Fruit fly (Drosophila melanogaster) whole organism, embryonic: ENCODE data around the gene MED27.

ENCODE experiments used
- Aef1 ChIP-seq: fragments of 200-800 bp; sonication (Bioruptor generic); IDR thresholded peaks from 3 replicates; pipeline ENCODE4 v1.3.6; 2022; ENCODE audit warnings: missing biosample characterization, missing genetic modification characterization
- B-H1 ChIP-seq: fragments of 200-800 bp; sonication (Bioruptor generic); IDR thresholded peaks from 3 replicates; pipeline ENCODE4 v1.3.6; 2022; ENCODE audit warnings: missing biosample characterization, missing genetic modification characterization
- BtbVII ChIP-seq: fragments of 200-800 bp; sonication (Bioruptor generic); optimal IDR thresholded peaks from 3 replicates; lab custom pipeline; 2017; ENCODE audit warnings: missing biosample characterization, mild to moderate bottlenecking, missing genetic modification characterization
- CG10321 ChIP-seq: fragments of 200-800 bp; sonication (Bioruptor generic); IDR thresholded peaks from 2 replicates; pipeline ENCODE4 v1.3.6; 2022; ENCODE audit warnings: missing biosample characterization, missing genetic modification characterization
- CG12236 ChIP-seq: fragments of 200-800 bp; sonication (Bioruptor generic); optimal IDR thresholded peaks from 2 replicates; lab custom pipeline; 2016; ENCODE audit warnings: missing biosample characterization, missing genetic modification characterization
- CG1233 ChIP-seq: fragments of 200-800 bp; sonication (Bioruptor generic); optimal IDR thresholded peaks from 4 replicates; lab custom pipeline; 2018; ENCODE audit warnings: missing biosample characterization, mild to moderate bottlenecking, missing genetic modification characterization
- CG13624 ChIP-seq: fragments of 200-800 bp; sonication (Bioruptor generic); optimal IDR thresholded peaks from 2 replicates; lab custom pipeline; 2016; ENCODE audit warnings: missing biosample characterization, missing genetic modification characterization
- CG13894 ChIP-seq: fragments of 200-800 bp; sonication (Bioruptor generic); optimal IDR thresholded peaks from 3 replicates; lab custom pipeline; 2018; ENCODE audit warnings: missing biosample characterization, mild to moderate bottlenecking, missing genetic modification characterization, moderate library complexity
- CG1792 ChIP-seq: fragments of 200-800 bp; sonication (Bioruptor generic); optimal IDR thresholded peaks from 2 replicates; lab custom pipeline; 2016; ENCODE audit warnings: missing biosample characterization, missing genetic modification characterization
- CG18011 ChIP-seq: fragments of 200-800 bp; sonication (Bioruptor generic); optimal IDR thresholded peaks from 2 replicates; lab custom pipeline; 2017; ENCODE audit warnings: missing biosample characterization, missing genetic modification characterization, mild to moderate bottlenecking, moderate library complexity, missing genotype
- CG18476 ChIP-seq: fragments of 200-800 bp; sonication (Bioruptor generic); optimal IDR thresholded peaks from 2 replicates; lab custom pipeline; 2016; ENCODE audit warnings: missing biosample characterization, mild to moderate bottlenecking, missing genetic modification characterization
- CG2129 ChIP-seq: fragments of 200-800 bp; sonication (Bioruptor generic); IDR thresholded peaks from 2 replicates; pipeline ENCODE4 v1.3.6; 2022; ENCODE audit warnings: missing biosample characterization, missing genetic modification characterization; ENCODE audit not compliant: partially characterized antibody
- CG2202 ChIP-seq: fragments of 200-800 bp; sonication (Bioruptor generic); optimal IDR thresholded peaks from 2 replicates; lab custom pipeline; 2018; ENCODE audit warnings: missing biosample characterization, mild to moderate bottlenecking, missing genetic modification characterization
- CG30020 ChIP-seq: fragments of 200-800 bp; optimal IDR thresholded peaks from 2 replicates; lab custom pipeline; 2019; ENCODE audit warnings: missing biosample characterization, mild to moderate bottlenecking, missing genetic modification characterization, moderate library complexity
- CG4282 ChIP-seq: fragments of 200-800 bp; sonication (Bioruptor generic); optimal IDR thresholded peaks from 2 replicates; lab custom pipeline; 2016; ENCODE audit warnings: missing biosample characterization, missing genetic modification characterization
- CG43689 ChIP-seq: fragments of 200-800 bp; sonication (Bioruptor generic); IDR thresholded peaks from 2 replicates; pipeline ENCODE4 v1.3.6; 2022; ENCODE audit warnings: missing biosample characterization, missing genetic modification characterization
- CG5180 ChIP-seq: fragments of 200-800 bp; sonication (Bioruptor generic); optimal IDR thresholded peaks from 3 replicates; lab custom pipeline; 2017; ENCODE audit warnings: missing biosample characterization, missing genetic modification characterization, mild to moderate bottlenecking, moderate library complexity, missing genetic modification reagents
- CG6765 ChIP-seq: fragments of 200-800 bp; sonication (Bioruptor generic); optimal IDR thresholded peaks from 3 replicates; lab custom pipeline; 2017; ENCODE audit warnings: missing biosample characterization, mild to moderate bottlenecking, missing genetic modification characterization
- CG6813 ChIP-seq: fragments of 200-800 bp; sonication (Bioruptor generic); optimal IDR thresholded peaks from 2 replicates; lab custom pipeline; 2017; ENCODE audit warnings: missing biosample characterization, missing genetic modification characterization, mild to moderate bottlenecking, moderate library complexity, missing genetic modification reagents
- CG7372 ChIP-seq: fragments of 200-800 bp; sonication (Bioruptor generic); IDR thresholded peaks from 2 replicates; pipeline ENCODE4 v1.3.6; 2022; ENCODE audit warnings: missing biosample characterization, missing genetic modification characterization
- D19B ChIP-seq: fragments of 200-800 bp; sonication (Bioruptor generic); optimal IDR thresholded peaks from 2 replicates; lab custom pipeline; 2017; ENCODE audit warnings: missing biosample characterization, mild to moderate bottlenecking, missing genetic modification characterization
- Dll ChIP-seq: fragments of 200-800 bp; sonication (Bioruptor generic); IDR thresholded peaks from 4 replicates; pipeline ENCODE4 v1.3.6; 2022; ENCODE audit warnings: missing biosample characterization, missing genetic modification characterization; ENCODE audit not compliant: partially characterized antibody
- E2f2 ChIP-seq: fragments of 200-800 bp; sonication (Bioruptor generic); IDR thresholded peaks from 2 replicates; pipeline ENCODE4 v1.3.6; 2022; ENCODE audit warnings: missing biosample characterization, missing genetic modification characterization
- Eip74EF ChIP-seq, 2 experiments: fragments of 200-800 bp in 1 of 2; fragments of >200 bp in 1 of 2; sonication (Bioruptor generic) in 1 of 2; optimal IDR thresholded peaks; 2 replicates each; lab custom pipeline; 2017 to 2019; ENCODE audit warnings: missing biosample characterization in 2 of 2, missing genetic modification characterization in 2 of 2, mild to moderate bottlenecking in 1 of 2, moderate library complexity in 1 of 2
- Gsc ChIP-seq: fragments of 200-800 bp; sonication (Bioruptor generic); IDR thresholded peaks from 2 replicates; pipeline ENCODE4 v1.3.6; 2022; ENCODE audit warnings: missing biosample characterization, missing genetic modification characterization
- HLH3B ChIP-seq: fragments of 200-800 bp; sonication (Bioruptor generic); IDR thresholded peaks from 2 replicates; pipeline ENCODE4 v1.3.6; 2022; ENCODE audit warnings: missing biosample characterization, missing genetic modification characterization
- HLH54F ChIP-seq: fragments of 200-800 bp; sonication (Bioruptor generic); optimal IDR thresholded peaks from 3 replicates; lab custom pipeline; 2016; ENCODE audit warnings: missing biosample characterization, missing genetic modification characterization
- Hmr ChIP-seq: fragments of 200-800 bp; sonication (Bioruptor generic); optimal IDR thresholded peaks from 3 replicates; lab custom pipeline; 2017; ENCODE audit warnings: mild to moderate bottlenecking, missing biosample characterization, missing genetic modification reagents, missing genetic modification characterization
- NC2β ChIP-seq: fragments of 200-800 bp; sonication (Bioruptor generic); optimal IDR thresholded peaks from 2 replicates; lab custom pipeline; 2016; ENCODE audit warnings: missing biosample characterization, missing genetic modification characterization
- NFAT ChIP-seq: fragments of 200-800 bp; sonication (Bioruptor generic); IDR thresholded peaks from 2 replicates; pipeline ENCODE4 v1.3.6; 2022; ENCODE audit warnings: missing biosample characterization, missing genetic modification characterization
- NfI ChIP-seq: fragments of 200-800 bp; sonication (Bioruptor generic); optimal IDR thresholded peaks from 3 replicates; lab custom pipeline; 2018; ENCODE audit warnings: missing biosample characterization, mild to moderate bottlenecking, missing genetic modification characterization, moderate library complexity
- Trl ChIP-seq, 3 experiments: fragments of >200 bp in 2 of 3; fragments of 200-800 bp in 1 of 3; sonication (Bioruptor generic) in 1 of 3; optimal IDR thresholded peaks; 2 replicates in 1 of 3; 3 replicates in 2 of 3; lab custom pipeline; 2016 to 2017; ENCODE audit warnings: missing biosample characterization in 1 of 3, missing genetic modification characterization in 1 of 3
- Xrp1 ChIP-seq: fragments of 200-800 bp; sonication (Bioruptor generic); IDR thresholded peaks from 2 replicates; pipeline ENCODE4 v1.3.6; 2022; ENCODE audit warnings: missing biosample characterization, missing genetic modification characterization
- amos ChIP-seq: fragments of 200-800 bp; sonication (Bioruptor generic); IDR thresholded peaks from 2 replicates; pipeline ENCODE4 v1.3.6; 2022; ENCODE audit warnings: missing biosample characterization, missing genetic modification characterization; ENCODE audit not compliant: partially characterized antibody
- bab2 ChIP-seq: fragments of 200-800 bp; sonication (Bioruptor generic); optimal IDR thresholded peaks from 2 replicates; lab custom pipeline; 2016; ENCODE audit warnings: missing biosample characterization, missing genetic modification characterization
- caup ChIP-seq: fragments of 200-800 bp; sonication (Bioruptor generic); optimal IDR thresholded peaks from 3 replicates; lab custom pipeline; 2017; ENCODE audit warnings: missing biosample characterization, mild to moderate bottlenecking, missing genetic modification characterization, moderate library complexity; ENCODE audit not compliant: severe bottlenecking
- en ChIP-seq: fragments of 200-800 bp; sonication (Bioruptor generic); optimal IDR thresholded peaks from 2 replicates; lab custom pipeline; 2016; ENCODE audit warnings: missing biosample characterization, missing genetic modification characterization
- exex ChIP-seq: fragments of 200-800 bp; sonication (Bioruptor generic); optimal IDR thresholded peaks from 4 replicates; lab custom pipeline; 2018; ENCODE audit warnings: missing biosample characterization, mild to moderate bottlenecking, missing genetic modification characterization, moderate library complexity
- her ChIP-seq: fragments of 200-800 bp; sonication (Bioruptor generic); optimal IDR thresholded peaks from 2 replicates; lab custom pipeline; 2016; ENCODE audit warnings: missing biosample characterization, missing genetic modification characterization
- lmd ChIP-seq: fragments of 200-800 bp; sonication (Bioruptor generic); IDR thresholded peaks from 2 replicates; pipeline ENCODE4 v1.3.6; 2022; ENCODE audit warnings: missing biosample characterization, missing genetic modification characterization
- org-1 ChIP-seq: fragments of 200-800 bp; sonication (Bioruptor generic); optimal IDR thresholded peaks from 2 replicates; lab custom pipeline; 2017; ENCODE audit warnings: missing biosample characterization, missing genetic modification characterization
- pita ChIP-seq: fragments of 200-800 bp; sonication (Bioruptor generic); optimal IDR thresholded peaks from 2 replicates; lab custom pipeline; 2017; ENCODE audit warnings: missing biosample characterization, mild to moderate bottlenecking, missing genetic modification characterization
- prd ChIP-seq, 3 experiments: fragments of >200 bp in 2 of 3; fragments of 200-800 bp in 1 of 3; sonication (Bioruptor generic) in 1 of 3; optimal IDR thresholded peaks in 2 of 3; IDR thresholded peaks in 1 of 3; 2 replicates in 2 of 3; 3 replicates in 1 of 3; pipeline versions ENCODE4 v1.3.6 to Lab custom; 2017 to 2022; ENCODE audit warnings: missing biosample characterization in 1 of 3, missing genetic modification characterization in 1 of 3
- seq ChIP-seq: fragments of 200-800 bp; sonication (Bioruptor generic); IDR thresholded peaks from 2 replicates; pipeline ENCODE4 v1.3.6; 2022; ENCODE audit warnings: missing biosample characterization, missing genetic modification characterization
- sr ChIP-seq: fragments of 200-800 bp; sonication (Bioruptor generic); IDR thresholded peaks from 3 replicates; pipeline ENCODE4 v1.3.6; 2022; ENCODE audit warnings: missing biosample characterization, missing genetic modification characterization
- tna ChIP-seq: fragments of 200-800 bp; sonication (Bioruptor generic); IDR thresholded peaks from 2 replicates; pipeline ENCODE4 v1.3.6; 2022; ENCODE audit warnings: missing biosample characterization, missing genetic modification characterization; ENCODE audit not compliant: partially characterized antibody
- zf30C ChIP-seq: fragments of 200-800 bp; sonication (Bioruptor generic); optimal IDR thresholded peaks from 3 replicates; lab custom pipeline; 2018; ENCODE audit warnings: missing biosample characterization, mild to moderate bottlenecking, missing genetic modification characterization

Gene MED27

DNA sequence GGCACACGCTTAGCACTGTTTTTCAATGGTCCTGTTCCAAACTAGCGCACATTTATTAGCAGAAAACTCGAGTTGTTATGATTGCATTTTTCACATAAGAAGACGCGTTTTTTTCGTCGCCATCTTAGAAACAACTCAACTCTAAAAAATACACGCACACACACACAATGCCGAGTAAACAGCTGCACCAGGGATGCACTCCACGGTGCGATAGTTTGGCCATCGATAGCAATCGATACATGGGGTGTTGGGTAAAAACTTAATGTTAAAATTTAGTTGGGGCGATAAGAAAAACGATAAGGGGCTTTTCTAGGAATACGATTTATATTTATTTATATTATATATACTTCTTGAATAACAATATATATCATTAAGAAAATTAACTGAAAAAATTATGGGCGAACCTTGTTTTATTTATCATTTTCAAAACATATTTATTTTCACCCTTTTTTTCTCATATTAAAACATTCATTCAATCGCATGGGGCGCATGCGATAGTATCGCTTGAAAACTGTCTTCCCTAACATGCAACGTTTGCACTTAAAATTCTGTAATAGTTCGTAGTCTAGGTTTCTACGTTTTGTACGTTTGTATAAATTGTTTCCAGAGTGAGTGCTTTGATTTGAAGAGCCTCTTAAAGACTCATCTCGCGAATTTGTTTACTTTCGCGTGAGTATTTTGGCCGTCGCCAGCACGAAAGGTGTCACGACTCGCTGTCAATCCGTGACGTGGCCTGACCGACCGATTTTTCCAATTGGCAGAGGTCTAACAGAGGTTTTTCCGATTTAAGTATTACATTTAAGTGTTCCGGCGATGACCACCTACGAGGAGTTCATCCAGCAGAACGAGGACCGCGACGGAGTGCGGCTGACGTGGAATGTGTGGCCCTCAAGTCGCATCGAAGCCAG lies 6.1 kb upstream of the MED27 start, which contains the start of the genes MTA1-like and Sec23 (continued):
- TF ChIP-seq seq (GFP tag; lab: Robert Waterston, UW) = no peak
- peak; percentile 41 for TF ChIP-seq bab2 (GFP tag; lab: Kevin White, UChicago)
- TF ChIP-seq zf30C (GFP tag; lab: Kevin White, UChicago) = no peak
- no peak for TF ChIP-seq en (GFP tag; lab: Kevin White, UChicago)
- peak; percentile 80 for TF ChIP-seq tna (GFP tag; lab: Robert Waterston, UW)
- TF ChIP-seq prd (optimal IDR thresholded peaks at IDR 0.05; lab: Kevin White, UChicago) = no peak
- TF ChIP-seq prd (GFP tag; IDR thresholded peaks at IDR 0.05; lab: Robert Waterston, UW) = peak; percentile 52; the same call in 1 of the 3 replicates
- TF ChIP-seq CG10321 (GFP tag; lab: Robert Waterston, UW) = no peak
- peak; percentile 7 for TF ChIP-seq CG6813 (GFP tag; lab: Kevin White, UChicago)
- no peak for TF ChIP-seq exex (tag; lab: Kevin White, UChicago)
- no peak for TF ChIP-seq B-H1 (GFP tag; lab: Robert Waterston, UW)
- TF ChIP-seq NFAT = no peak
- peak; percentile 11 for TF ChIP-seq CG18476
- peak; percentile 61 for TF ChIP-seq Hmr (GFP tag; lab: Kevin White, UChicago)
- peak; percentile 33 for TF ChIP-seq NfI (GFP tag; lab: Kevin White, UChicago)
- TF ChIP-seq E2f2 (GFP tag; lab: Robert Waterston, UW) = no peak
- no peak for TF ChIP-seq CG5180
- no peak for TF ChIP-seq CG12236 (GFP tag; lab: Kevin White, UChicago)
- peak; percentile 35; the same call in 1 of the 2 replicates for TF ChIP-seq HLH3B (GFP tag; lab: Robert Waterston, UW)
- TF ChIP-seq CG18011 (GFP tag; lab: Kevin White, UChicago) = peak; percentile 27
- TF ChIP-seq CG2202 (tag; lab: Kevin White, UChicago) = no peak
- TF ChIP-seq org-1 (GFP tag; lab: Kevin White, UChicago) = no peak
- TF ChIP-seq BtbVII (GFP tag; lab: Kevin White, UChicago) = no peak
- no peak for TF ChIP-seq her (GFP tag; lab: Kevin White, UChicago)
- TF ChIP-seq CG43689 = no peak
- no peak for TF ChIP-seq CG7372 (GFP tag; lab: Robert Waterston, UW)
- TF ChIP-seq CG1792 (GFP tag; lab: Kevin White, UChicago) = no peak
- no peak; the same call in 2 of the 3 replicates for TF ChIP-seq Aef1 (GFP tag; lab: Robert Waterston, UW)
- peak; percentile 18 for TF ChIP-seq D19B
- peak; percentile 86 for TF ChIP-seq CG2129 (GFP tag; lab: Robert Waterston, UW)
- no peak for TF ChIP-seq Trl (optimal IDR thresholded peaks at IDR 0.05; lab: Kevin White, UChicago)
- TF ChIP-seq Trl (GFP tag; optimal IDR thresholded peaks at IDR 0.05; lab: Kevin White, UChicago) = peak; percentile 14
- peak; percentile 97 for TF ChIP-seq Dll
- no peak for TF ChIP-seq CG1233
- TF ChIP-seq pita (GFP tag; lab: Kevin White, UChicago) = no peak
- TF ChIP-seq CG4282 (GFP tag; lab: Kevin White, UChicago) = no peak
- TF ChIP-seq CG6765 (GFP tag; lab: Kevin White, UChicago) = no peak
- TF ChIP-seq amos (GFP tag; lab: Robert Waterston, UW) = peak; percentile 92
- TF ChIP-seq CG13894 (tag; lab: Kevin White, UChicago) = peak; percentile 37
- TF ChIP-seq sr = no peak
- no peak for TF ChIP-seq Xrp1 (GFP tag; lab: Robert Waterston, UW)
- TF ChIP-seq caup (GFP tag; lab: Kevin White, UChicago) = peak; percentile 23
- TF ChIP-seq NC2β (GFP tag; lab: Kevin White, UChicago) = peak; percentile 1
- TF ChIP-seq CG13624 = peak; percentile 8
- TF ChIP-seq lmd (GFP tag; lab: Robert Waterston, UW) = peak; percentile 44; the same call in 1 of the 2 replicates
- TF ChIP-seq CG30020 (tag; lab: Kevin White, UChicago) = peak; percentile 78
- no peak for TF ChIP-seq Gsc (GFP tag; lab: Robert Waterston, UW)
- TF ChIP-seq Eip74EF (GFP tag; optimal IDR thresholded peaks at IDR 0.05; lab: Kevin White, UChicago) = no peak
- peak; percentile 38 for TF ChIP-seq HLH54F
